Worm (Caenorhabditis elegans): ENCODE results near the gene nlp-47.

The nlp-47 gene

DNA sequence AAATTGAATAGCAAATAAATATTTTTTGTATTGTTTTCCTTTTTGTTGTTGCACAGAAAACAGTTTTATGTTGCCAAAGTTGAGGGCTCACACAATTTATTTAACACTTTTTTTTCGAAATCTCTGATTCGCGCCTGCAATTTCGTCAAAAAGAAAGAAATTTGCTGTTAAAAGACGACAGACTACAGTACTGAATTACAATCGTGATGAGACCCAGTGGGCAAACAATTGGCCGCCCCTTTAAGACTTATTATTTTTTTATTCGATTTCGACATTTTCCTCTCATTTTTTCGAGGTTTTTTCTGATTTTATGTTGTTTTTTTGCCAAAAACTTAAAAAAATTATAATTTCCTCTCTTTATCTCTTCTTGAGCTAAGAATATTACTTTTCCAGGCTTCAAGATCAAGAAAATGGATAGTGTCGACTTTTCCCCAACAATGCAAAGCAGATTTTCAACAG is 16.5 kb upstream of the nlp-47 start, which contains the start of gene slfl-4:
Gene slfl-4 (plus strand): TSS at position 409 of the 459 bp plus-strand sequence.
- TF ChIP-seq xnd-1 (tag; optimal IDR thresholded peaks at IDR 0.05) (peak; percentile 31), lsl-1 (GFP tag; optimal IDR thresholded peaks at IDR 0.05) (peak; percentile 80), madf-8 (GFP tag; conservative IDR thresholded peaks at IDR 0.05) (peak; percentile 59), F33H1.4 (GFP tag; IDR thresholded peaks at IDR 0.05) (peak; percentile 78), efl-1 (GFP tag; optimal IDR thresholded peaks at IDR 0.05) (peak; percentile 33), snpc-4 (GFP tag; optimal IDR thresholded peaks at IDR 0.05) (no peak), snpc-4 (tag; optimal IDR thresholded peaks at IDR 0.05) (peak in 3 of 4 experiments; percentile 72 to 74 (median 73)), madf-6 (GFP tag; IDR thresholded peaks at IDR 0.05) (peak; percentile 52; the same call in 1 of the 2 replicates), mcd-1 (GFP tag; IDR thresholded peaks at IDR 0.05) (no peak), mes-4 (tag; optimal IDR thresholded peaks at IDR 0.05) (no peak)

DNA sequence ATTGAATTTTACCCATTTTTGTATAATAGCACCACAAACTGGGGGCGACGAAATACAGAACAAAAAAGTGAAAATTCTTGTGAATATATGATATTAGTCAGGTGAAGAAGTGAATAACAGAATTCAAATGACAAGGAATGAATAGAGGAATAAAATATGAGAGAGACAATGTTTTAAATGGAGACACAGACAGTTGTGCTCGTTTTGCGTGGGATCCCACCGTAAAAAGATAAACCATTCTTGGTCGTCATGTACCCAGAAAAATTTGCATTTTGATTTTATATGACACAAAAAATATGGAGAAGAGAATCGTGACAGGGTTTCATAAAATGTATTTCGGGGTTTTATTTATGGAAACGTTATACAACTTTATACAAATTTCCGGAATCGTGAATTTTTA is 12.9 kb upstream of the nlp-47 start, which contains the start of gene F36H12.17:
Gene F36H12.17 (minus strand): TSS at position 101 of the 400 bp plus-strand sequence.
- TF ChIP-seq madf-6 (GFP tag; IDR thresholded peaks at IDR 0.05) = no peak
- no peak for TF ChIP-seq Y53G8AR.9 (GFP tag; conservative IDR thresholded peaks at IDR 0.05)
- TF ChIP-seq mcd-1 (GFP tag; IDR thresholded peaks at IDR 0.05) = no peak
- no peak for TF ChIP-seq tbx-9 (tag; optimal IDR thresholded peaks at IDR 0.05; ENCODE audit: borderline replicate concordance)
- TF ChIP-seq ets-4 (GFP tag; optimal IDR thresholded peaks at IDR 0.05) = no peak

DNA sequence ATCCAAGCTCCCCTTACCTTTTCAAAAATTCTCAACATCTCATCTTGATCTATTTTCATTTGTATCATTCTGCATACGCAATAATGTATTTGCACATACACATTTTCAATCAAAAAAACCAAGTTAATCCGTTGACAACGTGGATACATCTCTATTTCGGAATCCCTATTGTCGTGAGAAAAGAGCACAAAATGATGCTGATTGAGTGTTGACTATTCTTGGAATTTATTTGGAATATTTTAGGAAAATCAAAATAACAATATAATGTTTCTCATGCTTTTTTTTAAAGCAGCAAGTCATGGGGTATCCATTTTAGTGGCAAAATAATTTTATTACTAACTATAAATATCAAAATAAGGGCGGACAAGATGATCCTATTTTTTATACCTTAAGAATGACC is 9.2 kb upstream of the nlp-47 start:
- no peak for TF ChIP-seq attf-3 (GFP tag; conservative IDR thresholded peaks at IDR 0.05)
- TF ChIP-seq dpl-1 (GFP tag; optimal IDR thresholded peaks at IDR 0.05) = no peak
- TF ChIP-seq tbx-9 (tag; optimal IDR thresholded peaks at IDR 0.05; ENCODE audit: borderline replicate concordance) = no peak
- no peak for TF ChIP-seq die-1 (tag; optimal IDR thresholded peaks at IDR 0.05)
- no peak for TF ChIP-seq T07F8.4 (tag; optimal IDR thresholded peaks at IDR 0.05)
- TF ChIP-seq F10E7.11 (tag; optimal IDR thresholded peaks at IDR 0.05) = no peak
- no peak for TF ChIP-seq mcd-1 (GFP tag; IDR thresholded peaks at IDR 0.05)
- TF ChIP-seq F22D6.2 (tag; optimal IDR thresholded peaks at IDR 0.05) = no peak
- TF ChIP-seq lir-1 (GFP tag; conservative IDR thresholded peaks at IDR 0.05) = no peak
- no peak for TF ChIP-seq hsf-1 (GFP tag; IDR thresholded peaks at IDR 0.05)
- TF ChIP-seq ceh-40 (GFP tag; IDR thresholded peaks at IDR 0.05) = no peak
- TF ChIP-seq nhr-120 (GFP tag; IDR thresholded peaks at IDR 0.05) = no peak
- TF ChIP-seq aptf-3 (GFP tag; IDR thresholded peaks at IDR 0.05) = no peak
- no peak for TF ChIP-seq snpc-1.1 (tag; optimal IDR thresholded peaks at IDR 0.05; ENCODE audit: insufficient read depth)
- TF ChIP-seq ztf-18 (tag; optimal IDR thresholded peaks at IDR 0.05) = no peak
- TF ChIP-seq unc-62 (GFP tag; optimal IDR thresholded peaks at IDR 0.05) = no peak
- TF ChIP-seq attf-5 (GFP tag; optimal IDR thresholded peaks at IDR 0.05) = no peak
- TF ChIP-seq C06A6.2 (GFP tag; conservative IDR thresholded peaks at IDR 0.05) = no peak
- no peak for TF ChIP-seq F33H1.4 (GFP tag; IDR thresholded peaks at IDR 0.05)
- no peak for TF ChIP-seq F57A8.1 (GFP tag; optimal IDR thresholded peaks at IDR 0.05)

DNA sequence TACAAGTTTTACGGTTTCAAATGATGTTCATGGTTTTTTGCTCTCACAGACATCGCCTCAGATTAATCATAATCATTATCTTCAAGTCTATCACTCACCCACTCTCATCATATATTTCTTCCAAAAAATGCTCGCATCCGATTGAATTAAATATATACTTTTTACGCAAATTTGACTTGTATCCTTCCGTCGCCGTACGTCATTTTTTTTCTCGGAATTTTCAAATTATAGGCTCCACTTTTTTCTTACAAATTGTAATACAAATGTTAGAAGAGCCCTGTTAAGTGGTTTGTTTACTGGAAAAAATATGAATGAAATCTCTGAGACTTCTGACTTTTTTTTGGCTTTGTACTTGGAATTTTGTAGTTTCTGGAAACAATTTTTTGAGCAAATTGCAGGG is 3.5 kb upstream of the nlp-47 start:
- TF ChIP-seq mel-28 (tag; optimal IDR thresholded peaks at IDR 0.05; ENCODE audit: borderline replicate concordance) = no peak
- TF ChIP-seq egrh-3 (GFP tag; IDR thresholded peaks at IDR 0.05) = no peak
- TF ChIP-seq snpc-1.1 (tag; optimal IDR thresholded peaks at IDR 0.05; ENCODE audit: insufficient read depth) = no peak
- TF ChIP-seq ztf-3 (GFP tag; optimal IDR thresholded peaks at IDR 0.05) = no peak
- no peak for TF ChIP-seq ekl-4 (GFP tag; IDR thresholded peaks at IDR 0.05)
